Fruit fly (Drosophila melanogaster) whole organism, embryonic: ENCODE measurements around the gene Sec15.

Experiments used
- ATbp ChIP-seq: fragments of 200-800 bp; sonication (Bioruptor generic); optimal IDR thresholded peaks from 2 replicates; lab custom pipeline; 2017; ENCODE audit warnings: missing biosample characterization, mild to moderate bottlenecking, missing genetic modification characterization, missing genetic modification reagents
- Antp ChIP-seq: fragments of 200-800 bp; sonication (Bioruptor generic); optimal IDR thresholded peaks from 3 replicates; lab custom pipeline; 2016; ENCODE audit warnings: missing biosample characterization, missing genetic modification characterization
- C15 ChIP-seq: fragments of 200-800 bp; sonication (Bioruptor generic); IDR thresholded peaks from 3 replicates; pipeline ENCODE4 v1.3.6; 2022; ENCODE audit warnings: missing biosample characterization, missing genetic modification characterization
- CG10267 ChIP-seq: fragments of 200-800 bp; sonication (Bioruptor generic); optimal IDR thresholded peaks from 2 replicates; lab custom pipeline; 2018; ENCODE audit warnings: missing biosample characterization, mild to moderate bottlenecking, missing genetic modification characterization, moderate library complexity
- CG10366 ChIP-seq: fragments of 200-800 bp; sonication (Bioruptor generic); IDR thresholded peaks from 2 replicates; pipeline ENCODE4 v1.3.6; 2022; ENCODE audit warnings: missing biosample characterization, missing genetic modification characterization
- CG10462 ChIP-seq: fragments of 200-800 bp; sonication (Bioruptor generic); optimal IDR thresholded peaks from 2 replicates; lab custom pipeline; 2016; ENCODE audit warnings: missing biosample characterization, missing genetic modification characterization
- CG10654 ChIP-seq: fragments of 200-800 bp; sonication (Bioruptor generic); optimal IDR thresholded peaks from 2 replicates; lab custom pipeline; 2016; ENCODE audit warnings: missing biosample characterization, missing genetic modification characterization
- CG12299 ChIP-seq: fragments of 200-800 bp; sonication (Bioruptor generic); optimal IDR thresholded peaks from 2 replicates; lab custom pipeline; 2018; ENCODE audit warnings: missing biosample characterization, mild to moderate bottlenecking, missing genetic modification characterization
- CG18599 ChIP-seq: fragments of 200-800 bp; sonication (Bioruptor generic); optimal IDR thresholded peaks from 3 replicates; lab custom pipeline; 2017; ENCODE audit warnings: missing biosample characterization, missing genetic modification characterization, mild to moderate bottlenecking, moderate library complexity, missing genetic modification reagents
- CG18619 ChIP-seq: fragments of 200-800 bp; sonication (Bioruptor generic); optimal IDR thresholded peaks from 3 replicates; lab custom pipeline; 2017; ENCODE audit warnings: missing biosample characterization, mild to moderate bottlenecking, missing genetic modification characterization
- CG2120 ChIP-seq: fragments of 200-800 bp; sonication (Bioruptor generic); optimal IDR thresholded peaks from 3 replicates; lab custom pipeline; 2016; ENCODE audit warnings: missing biosample characterization, missing genetic modification characterization
- CG2712 ChIP-seq: fragments of 200-800 bp; optimal IDR thresholded peaks from 3 replicates; lab custom pipeline; 2019; ENCODE audit warnings: missing biosample characterization, mild to moderate bottlenecking, missing genetic modification characterization, moderate library complexity
- CG33213 ChIP-seq: fragments of 200-800 bp; sonication (Bioruptor generic); optimal IDR thresholded peaks from 3 replicates; lab custom pipeline; 2016; ENCODE audit warnings: missing biosample characterization, missing genetic modification characterization
- CG3847 ChIP-seq: fragments of 200-800 bp; sonication (Bioruptor generic); IDR thresholded peaks from 2 replicates; pipeline ENCODE4 v1.3.6; 2022; ENCODE audit warnings: missing biosample characterization, missing genetic modification characterization
- CG42726 ChIP-seq: fragments of 200-800 bp; sonication (Bioruptor generic); IDR thresholded peaks from 2 replicates; pipeline ENCODE4 v1.3.6; 2022; ENCODE audit warnings: missing biosample characterization, missing genetic modification characterization; ENCODE audit not compliant: partially characterized antibody
- CG4360 ChIP-seq: fragments of 200-800 bp; sonication (Bioruptor generic); IDR thresholded peaks from 2 replicates; pipeline ENCODE4 v1.3.6; 2022; ENCODE audit warnings: missing biosample characterization, missing genetic modification characterization
- CG4854 ChIP-seq: fragments of 200-800 bp; sonication (Bioruptor generic); optimal IDR thresholded peaks from 2 replicates; lab custom pipeline; 2016; ENCODE audit warnings: missing biosample characterization, missing genetic modification characterization, inconsistent platforms
- CG6813 ChIP-seq: fragments of 200-800 bp; sonication (Bioruptor generic); optimal IDR thresholded peaks from 2 replicates; lab custom pipeline; 2017; ENCODE audit warnings: missing biosample characterization, missing genetic modification characterization, mild to moderate bottlenecking, moderate library complexity, missing genetic modification reagents
- CG8281 ChIP-seq: fragments of 200-800 bp; sonication (Bioruptor generic); optimal IDR thresholded peaks from 2 replicates; lab custom pipeline; 2018; ENCODE audit warnings: missing biosample characterization, mild to moderate bottlenecking, missing genetic modification characterization, moderate library complexity
- CG8924 ChIP-seq: fragments of 200-800 bp; optimal IDR thresholded peaks from 3 replicates; lab custom pipeline; 2019; ENCODE audit warnings: missing biosample characterization, mild to moderate bottlenecking, missing genetic modification characterization, moderate library complexity
- Chrac-16 ChIP-seq: fragments of 200-800 bp; sonication (Bioruptor generic); optimal IDR thresholded peaks from 3 replicates; lab custom pipeline; 2016; ENCODE audit warnings: missing biosample characterization, missing genetic modification characterization
- Dbx ChIP-seq: fragments of 200-800 bp; sonication (Bioruptor generic); IDR thresholded peaks from 3 replicates; pipeline ENCODE4 v1.3.6; 2022; ENCODE audit warnings: missing biosample characterization, missing genetic modification characterization
- Dip2 ChIP-seq: fragments of 200-800 bp; sonication (Bioruptor generic); IDR thresholded peaks from 2 replicates; pipeline ENCODE4 v1.3.6; 2022; ENCODE audit warnings: missing biosample characterization, missing genetic modification characterization
- Dip3 ChIP-seq: fragments of 200-800 bp; sonication (Bioruptor generic); optimal IDR thresholded peaks from 3 replicates; lab custom pipeline; 2016; ENCODE audit warnings: missing biosample characterization, missing genetic modification characterization
- Ets97D ChIP-seq: fragments of 200-800 bp; sonication (Bioruptor generic); optimal IDR thresholded peaks from 3 replicates; lab custom pipeline; 2016; ENCODE audit warnings: missing biosample characterization, missing genetic modification characterization
- Hsf ChIP-seq: fragments of 200-800 bp; sonication (Bioruptor generic); optimal IDR thresholded peaks from 3 replicates; lab custom pipeline; 2016; ENCODE audit warnings: missing biosample characterization, missing genetic modification characterization
- MTF-1 ChIP-seq: fragments of 200-800 bp; sonication (Bioruptor generic); optimal IDR thresholded peaks from 2 replicates; lab custom pipeline; 2018; ENCODE audit warnings: missing biosample characterization, mild to moderate bottlenecking, missing genetic modification characterization, borderline replicate concordance
- Myb ChIP-seq: fragments of 200-800 bp; sonication (Bioruptor generic); optimal IDR thresholded peaks from 2 replicates; lab custom pipeline; 2016; ENCODE audit warnings: missing biosample characterization, missing genetic modification characterization
- Nf-YC ChIP-seq: fragments of 200-800 bp; optimal IDR thresholded peaks from 3 replicates; lab custom pipeline; 2019; ENCODE audit warnings: missing biosample characterization, mild to moderate bottlenecking, missing genetic modification characterization, moderate library complexity
- NfI ChIP-seq: fragments of 200-800 bp; sonication (Bioruptor generic); optimal IDR thresholded peaks from 3 replicates; lab custom pipeline; 2018; ENCODE audit warnings: missing biosample characterization, mild to moderate bottlenecking, missing genetic modification characterization, moderate library complexity
- Ptx1 ChIP-seq: fragments of 200-800 bp; sonication (Bioruptor generic); IDR thresholded peaks from 2 replicates; pipeline ENCODE4 v1.3.6; 2022; ENCODE audit warnings: missing biosample characterization, missing genetic modification characterization
- Ravus ChIP-seq: fragments of 200-800 bp; sonication (Bioruptor generic); IDR thresholded peaks from 2 replicates; pipeline ENCODE4 v1.3.6; 2022; ENCODE audit warnings: missing biosample characterization, missing genetic modification characterization
- Sox102F ChIP-seq: fragments of 200-800 bp; sonication (Bioruptor generic); optimal IDR thresholded peaks from 2 replicates; lab custom pipeline; 2018; ENCODE audit warnings: missing biosample characterization, mild to moderate bottlenecking, missing genetic modification characterization, moderate library complexity
- amos ChIP-seq: fragments of 200-800 bp; sonication (Bioruptor generic); IDR thresholded peaks from 2 replicates; pipeline ENCODE4 v1.3.6; 2022; ENCODE audit warnings: missing biosample characterization, missing genetic modification characterization; ENCODE audit not compliant: partially characterized antibody
- bsh ChIP-seq, 2 experiments: fragments of 200-800 bp; sonication (Bioruptor generic); optimal IDR thresholded peaks; 2 replicates each; lab custom pipeline; 2017 to 2018; ENCODE audit warnings: mild to moderate bottlenecking in 2 of 2, missing biosample characterization in 2 of 2, missing genetic modification characterization in 2 of 2, moderate library complexity in 1 of 2
- crp ChIP-seq, 2 experiments: fragments of 200-800 bp; sonication (Bioruptor generic); optimal IDR thresholded peaks; 2 replicates in 1 of 2; 3 replicates in 1 of 2; lab custom pipeline; 2017; ENCODE audit warnings: missing biosample characterization in 2 of 2, missing genetic modification characterization in 2 of 2, mild to moderate bottlenecking in 1 of 2, moderate library complexity in 1 of 2
- fd102C ChIP-seq: fragments of 200-800 bp; sonication (Bioruptor generic); optimal IDR thresholded peaks from 2 replicates; lab custom pipeline; 2018; ENCODE audit warnings: missing biosample characterization, mild to moderate bottlenecking, missing genetic modification characterization, moderate library complexity
- gem ChIP-seq: fragments of 200-800 bp; sonication (Bioruptor generic); optimal IDR thresholded peaks from 2 replicates; lab custom pipeline; 2019; ENCODE audit warnings: missing biosample characterization, mild to moderate bottlenecking, missing genetic modification characterization, moderate library complexity
- ind ChIP-seq: fragments of 200-800 bp; sonication (Bioruptor generic); optimal IDR thresholded peaks from 3 replicates; lab custom pipeline; 2016; ENCODE audit warnings: missing biosample characterization, missing genetic modification characterization
- knrl ChIP-seq: fragments of 200-800 bp; sonication (Bioruptor generic); IDR thresholded peaks from 3 replicates; pipeline ENCODE4 v1.3.6; 2022; ENCODE audit warnings: missing biosample characterization, missing genetic modification characterization; ENCODE audit not compliant: partially characterized antibody
- lilli ChIP-seq: fragments of 200-800 bp; sonication (Bioruptor generic); optimal IDR thresholded peaks from 3 replicates; lab custom pipeline; 2016; ENCODE audit warnings: missing biosample characterization, missing genetic modification characterization
- nau ChIP-seq: fragments of 200-800 bp; sonication (Bioruptor generic); optimal IDR thresholded peaks from 3 replicates; lab custom pipeline; 2017; ENCODE audit warnings: missing biosample characterization, mild to moderate bottlenecking, missing genetic modification characterization, missing genetic modification reagents
- odd ChIP-seq: fragments of 200-800 bp; sonication (Bioruptor generic); optimal IDR thresholded peaks from 2 replicates; lab custom pipeline; 2017; ENCODE audit warnings: missing biosample characterization, mild to moderate bottlenecking, missing genetic modification characterization
- pan ChIP-seq, 4 experiments: fragments of >200 bp in 3 of 4; fragments of 200-800 bp in 1 of 4; sonication (Bioruptor generic) in 1 of 4; optimal IDR thresholded peaks in 3 of 4; IDR thresholded peaks in 1 of 4; 2 replicates each; pipeline versions ENCODE4 v1.3.6 to Lab custom; 2017 to 2022; ENCODE audit warnings: missing biosample characterization in 2 of 4, missing genetic modification characterization in 2 of 4, mixed read lengths in 1 of 4
- prd ChIP-seq, 3 experiments: fragments of >200 bp in 2 of 3; fragments of 200-800 bp in 1 of 3; sonication (Bioruptor generic) in 1 of 3; optimal IDR thresholded peaks in 2 of 3; IDR thresholded peaks in 1 of 3; 2 replicates in 2 of 3; 3 replicates in 1 of 3; pipeline versions ENCODE4 v1.3.6 to Lab custom; 2017 to 2022; ENCODE audit warnings: missing biosample characterization in 1 of 3, missing genetic modification characterization in 1 of 3
- slbo ChIP-seq: fragments of 200-800 bp; sonication (Bioruptor generic); IDR thresholded peaks from 2 replicates; pipeline ENCODE4 v1.3.6; 2022; ENCODE audit warnings: missing biosample characterization, missing genetic modification characterization
- toy ChIP-seq: fragments of 200-800 bp; sonication (Bioruptor generic); IDR thresholded peaks from 2 replicates; pipeline ENCODE4 v1.3.6; 2022; ENCODE audit warnings: missing biosample characterization, missing genetic modification characterization
- unc-4 ChIP-seq: fragments of 200-800 bp; sonication (Bioruptor generic); IDR thresholded peaks from 2 replicates; pipeline ENCODE4 v1.3.6; 2022; ENCODE audit warnings: missing biosample characterization, missing genetic modification characterization; ENCODE audit not compliant: partially characterized antibody

The Sec15 gene

DNA sequence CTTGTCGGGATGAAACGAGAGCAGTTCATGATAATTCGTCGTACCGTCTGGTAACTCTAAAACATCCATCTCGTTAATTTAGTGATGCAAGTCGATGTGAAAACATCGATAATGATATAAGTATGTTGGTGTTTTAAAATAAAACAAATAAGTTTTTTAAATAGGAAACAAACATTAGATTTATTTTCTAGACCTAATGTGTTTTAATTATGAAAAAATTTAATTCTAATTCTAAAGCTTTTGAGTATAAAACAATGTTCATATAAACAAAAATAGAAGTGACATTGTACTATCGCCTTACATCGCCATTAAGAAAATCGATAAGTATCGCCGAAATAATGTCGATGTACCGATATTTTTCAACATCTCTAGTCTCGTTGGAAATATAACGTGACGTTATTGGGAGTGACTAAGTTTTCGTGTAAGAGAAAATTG lies 3.3 kb upstream of the Sec15 start, which contains the start of gene Rab11 (continued):
- TF ChIP-seq CG8281 (tag; lab: Kevin White, UChicago) (no peak), Dip2 (GFP tag; lab: Robert Waterston, UW) (no peak), Nf-YC (peak; percentile 55), bsh (GFP tag; optimal IDR thresholded peaks at IDR 0.05; lab: Kevin White, UChicago) (peak in 1 of 2 experiments; percentile 4), ind (GFP tag; lab: Kevin White, UChicago) (peak; percentile 53), CG42726 (GFP tag; lab: Robert Waterston, UW) (peak; percentile 34; the same call in 1 of the 2 replicates), Ravus (GFP tag; lab: Robert Waterston, UW) (no peak), C15 (GFP tag; lab: Robert Waterston, UW) (no peak), NfI (GFP tag; lab: Kevin White, UChicago) (peak; percentile 47), CG18619 (GFP tag; lab: Kevin White, UChicago) (peak; percentile 26), prd (optimal IDR thresholded peaks at IDR 0.05; lab: Kevin White, UChicago) (no peak), prd (GFP tag; IDR thresholded peaks at IDR 0.05; lab: Robert Waterston, UW) (peak; percentile 50), unc-4 (GFP tag; lab: Robert Waterston, UW) (peak; percentile 84), CG6813 (GFP tag; lab: Kevin White, UChicago) (no peak), MTF-1 (GFP tag; lab: Kevin White, UChicago) (no peak), Chrac-16 (GFP tag; lab: Kevin White, UChicago) (peak; percentile 35), CG10267 (tag; lab: Kevin White, UChicago) (peak; percentile 71), Dbx (GFP tag; lab: Robert Waterston, UW) (peak; percentile 57; the same call in 2 of the 3 replicates), amos (peak; percentile 91), toy (GFP tag; lab: Robert Waterston, UW) (no peak), CG8924 (tag; lab: Kevin White, UChicago) (peak; percentile 73), Sox102F (GFP tag; lab: Kevin White, UChicago) (peak; percentile 47), CG18599 (peak; percentile 54), CG2120 (GFP tag; lab: Kevin White, UChicago) (peak; percentile 68), knrl (peak; percentile 96), lilli (GFP tag; lab: Kevin White, UChicago) (peak; percentile 59), Myb (no peak), Ptx1 (peak; percentile 62), CG10462 (GFP tag; lab: Kevin White, UChicago) (peak; percentile 2), CG3847 (GFP tag; lab: Robert Waterston, UW) (peak; percentile 67), CG33213 (peak; percentile 2), CG4360 (GFP tag; lab: Robert Waterston, UW) (no peak), nau (GFP tag; lab: Kevin White, UChicago) (no peak), Dip3 (GFP tag; lab: Kevin White, UChicago) (peak; percentile 3), pan (optimal IDR thresholded peaks at IDR 0.05; lab: Kevin White, UChicago) (no peak), pan (GFP tag; optimal IDR thresholded peaks at IDR 0.05 in 1 of 2, IDR thresholded peaks at IDR 0.05 in 1 of 2) (no peak), CG10654 (GFP tag; lab: Kevin White, UChicago) (peak; percentile 9), CG4854 (peak; percentile 8), Hsf (GFP tag; lab: Kevin White, UChicago) (peak; percentile 60), odd (GFP tag; lab: Kevin White, UChicago) (no peak), CG12299 (tag; lab: Kevin White, UChicago) (peak; percentile 26), crp (GFP tag; optimal IDR thresholded peaks at IDR 0.05; lab: Kevin White, UChicago) (peak in 1 of 2 experiments; percentile 15), CG2712 (tag; lab: Kevin White, UChicago) (peak; percentile 63), ATbp (GFP tag; lab: Kevin White, UChicago) (no peak), Ets97D (peak; percentile 14), slbo (peak; percentile 78), fd102C (GFP tag; lab: Kevin White, UChicago) (no peak), CG10366 (peak; percentile 28), gem (peak; percentile 71), Antp (GFP tag; lab: Kevin White, UChicago) (peak; percentile 4)
